Fruit fly (Drosophila melanogaster) S2 (cell line): ENCODE measurements around the gene Gbs-70E.

Experiments used
- CG8478 ChIP-seq: fragments of >200 bp; optimal IDR thresholded peaks from 2 replicates; lab custom pipeline; 2018
- CTCF ChIP-seq, 2 experiments: fragments of >200 bp; optimal IDR thresholded peaks; 2 replicates each; lab custom pipeline; 2018

DNA sequence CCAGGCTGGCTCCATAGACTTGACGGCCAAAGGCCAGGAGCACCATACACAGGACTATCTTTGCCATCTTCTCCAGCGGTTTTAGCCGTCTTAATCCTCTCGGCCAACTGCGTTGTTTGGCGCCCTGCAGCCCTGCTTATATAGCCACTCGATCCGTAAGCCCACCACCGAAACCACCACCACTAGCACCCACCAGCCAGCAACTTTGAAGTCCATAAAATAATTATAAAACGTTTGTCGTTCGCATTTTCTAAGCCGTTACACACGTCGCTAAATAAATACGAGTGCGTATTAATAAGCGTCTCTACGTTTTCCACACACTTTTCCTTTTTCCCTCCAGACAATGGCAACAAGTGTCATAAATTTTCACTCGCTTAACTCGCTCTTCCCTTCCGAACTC, 9.9 kb upstream of the Gbs-70E start, which contains the start of gene Lk:
- TF ChIP-seq CG8478 (lab: Kevin White, UChicago) (no peak), CTCF (optimal IDR thresholded peaks at IDR 0.05; lab: Kevin White, UChicago) (no peak)
